Worm (Caenorhabditis elegans): Measurements from ENCODE around the gene Y50D7A.8.

The Y50D7A.8 gene

DNA sequence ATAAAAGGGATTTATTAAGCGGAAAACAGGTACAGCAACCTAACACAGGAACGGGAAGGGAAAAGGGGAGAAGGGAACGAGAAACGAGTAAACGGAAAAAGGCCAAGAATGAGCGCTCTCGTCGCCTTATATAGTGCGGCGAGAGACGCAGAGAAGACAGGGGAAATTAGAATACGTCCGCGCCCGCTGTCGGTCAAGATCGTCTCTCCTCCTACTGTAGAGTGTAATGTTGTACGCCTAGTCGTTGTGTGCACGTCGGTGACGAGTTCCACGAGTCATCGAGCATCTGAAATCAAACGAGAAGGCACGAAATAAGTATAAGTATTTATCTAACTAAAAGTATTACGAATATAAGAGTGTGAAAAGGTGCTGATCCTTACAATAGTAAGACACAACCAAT lies 31.9 kb downstream of the Y50D7A.8 start:
- no peak for TF ChIP-seq aly-1 (tag; optimal IDR thresholded peaks at IDR 0.05)
- no peak for TF ChIP-seq hnd-1 (tag; optimal IDR thresholded peaks at IDR 0.05)
- TF ChIP-seq sea-1 (GFP tag; conservative IDR thresholded peaks at IDR 0.05) = 0 out of 2 replicates have a peak, but pooled peaks have one; percentile 53

ce11 chrIII:304564-304963 lies 38.5 kb downstream of the Y50D7A.8 start:
- TF ChIP-seq B0310.2 (tag; optimal IDR thresholded peaks at IDR 0.05) (no peak), hnd-1 (tag; optimal IDR thresholded peaks at IDR 0.05) (no peak)

ce11 chrIII:299220-299619 lies 43.8 kb downstream of the Y50D7A.8 start:
- no peak for TF ChIP-seq hmbx-1 (tag; optimal IDR thresholded peaks at IDR 0.05)
- TF ChIP-seq sea-1 (GFP tag; conservative IDR thresholded peaks at IDR 0.05) = no peak
- no peak for TF ChIP-seq ama-1 (optimal IDR thresholded peaks at IDR 0.05)
- TF ChIP-seq hmg-4 (GFP tag; optimal IDR thresholded peaks at IDR 0.05) = no peak
- no peak for TF ChIP-seq F13C5.2 (tag; optimal IDR thresholded peaks at IDR 0.05)
- TF ChIP-seq ceh-13 (GFP tag; optimal IDR thresholded peaks at IDR 0.05) = no peak
- TF ChIP-seq ets-7 (tag; optimal IDR thresholded peaks at IDR 0.05) = no peak
- no peak for TF ChIP-seq tbx-11 (GFP tag; IDR thresholded peaks at IDR 0.05)
- TF ChIP-seq tbx-37 (GFP tag; conservative IDR thresholded peaks at IDR 0.05) = no peak
- TF ChIP-seq ceh-36 (tag; optimal IDR thresholded peaks at IDR 0.05) = no peak
- no peak for TF ChIP-seq tra-4 (tag; optimal IDR thresholded peaks at IDR 0.05)
- TF ChIP-seq flt-1 (GFP tag; IDR thresholded peaks at IDR 0.05) = no peak
- no peak for TF ChIP-seq scrt-1 (GFP tag; IDR thresholded peaks at IDR 0.05)
- no peak for TF ChIP-seq pes-1 (GFP tag; IDR thresholded peaks at IDR 0.05)
- no peak for TF ChIP-seq hnd-1 (tag; optimal IDR thresholded peaks at IDR 0.05)
- TF ChIP-seq B0310.2 (tag; optimal IDR thresholded peaks at IDR 0.05) = no peak
- TF ChIP-seq aly-1 (tag; optimal IDR thresholded peaks at IDR 0.05) = no peak

ce11 chrIII:298456-298855 lies 44.6 kb downstream of the Y50D7A.8 start, which contains the start of gene ads-1:
ads-1 (minus strand) TSS chrIII:298556.
- TF ChIP-seq ceh-13 (GFP tag; optimal IDR thresholded peaks at IDR 0.05) (no peak), scrt-1 (GFP tag; IDR thresholded peaks at IDR 0.05) (no peak), tra-4 (tag; optimal IDR thresholded peaks at IDR 0.05) (no peak), hmg-4 (GFP tag; optimal IDR thresholded peaks at IDR 0.05) (no peak), hmbx-1 (tag; optimal IDR thresholded peaks at IDR 0.05) (no peak), ama-1 (optimal IDR thresholded peaks at IDR 0.05) (no peak), ceh-36 (tag; optimal IDR thresholded peaks at IDR 0.05) (no peak), F13C5.2 (tag; optimal IDR thresholded peaks at IDR 0.05) (no peak), flt-1 (GFP tag; IDR thresholded peaks at IDR 0.05) (no peak), pes-1 (GFP tag; IDR thresholded peaks at IDR 0.05) (no peak), B0310.2 (tag; optimal IDR thresholded peaks at IDR 0.05) (no peak), sea-1 (GFP tag; conservative IDR thresholded peaks at IDR 0.05) (no peak), tbx-11 (GFP tag; IDR thresholded peaks at IDR 0.05) (no peak), hnd-1 (tag; optimal IDR thresholded peaks at IDR 0.05) (no peak)

ce11 chrIII:294527-294926 lies 48.5 kb downstream of the Y50D7A.8 start, which contains the start of gene Y50D7A.13:
Y50D7A.13 (minus strand) TSS chrIII:294627.
- TF ChIP-seq ceh-36 (tag; optimal IDR thresholded peaks at IDR 0.05) (no peak), tbx-37 (GFP tag; conservative IDR thresholded peaks at IDR 0.05) (no peak), ceh-13 (GFP tag; optimal IDR thresholded peaks at IDR 0.05) (no peak)

DNA sequence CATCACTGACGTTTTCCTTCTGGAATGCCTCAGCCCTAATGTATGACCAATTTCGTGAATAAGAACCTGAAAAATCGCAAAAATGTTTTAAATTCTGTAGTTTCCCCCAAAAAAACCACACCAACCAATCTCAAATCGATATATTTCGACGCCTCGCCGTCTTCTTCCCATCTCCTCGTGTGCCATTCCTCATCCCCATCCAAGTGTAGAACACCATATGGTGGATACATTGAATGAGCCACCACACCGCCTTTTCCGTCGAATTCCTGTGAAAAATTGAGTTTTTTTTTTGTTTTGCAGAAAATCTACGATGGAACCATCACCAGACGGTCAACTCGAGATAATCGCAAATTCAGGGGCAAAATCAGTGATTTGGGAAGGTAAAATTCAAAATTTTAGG lies 50.7 kb downstream of the Y50D7A.8 start, which contains the start of gene Y50D7A.1:
TSS of gene Y50D7A.1 (plus strand) at position 301 of the 400 bp plus-strand sequence.
- TF ChIP-seq tbx-37 (GFP tag; conservative IDR thresholded peaks at IDR 0.05) (no peak), tra-4 (tag; optimal IDR thresholded peaks at IDR 0.05) (no peak), ets-7 (tag; optimal IDR thresholded peaks at IDR 0.05) (no peak), ama-1 (optimal IDR thresholded peaks at IDR 0.05) (no peak), sea-1 (GFP tag; conservative IDR thresholded peaks at IDR 0.05) (no peak), F13C5.2 (tag; optimal IDR thresholded peaks at IDR 0.05) (no peak), hnd-1 (tag; optimal IDR thresholded peaks at IDR 0.05) (no peak), ceh-13 (GFP tag; optimal IDR thresholded peaks at IDR 0.05) (no peak), scrt-1 (GFP tag; IDR thresholded peaks at IDR 0.05) (no peak), ceh-36 (tag; optimal IDR thresholded peaks at IDR 0.05) (no peak), hmg-4 (GFP tag; optimal IDR thresholded peaks at IDR 0.05) (no peak), hmbx-1 (tag; optimal IDR thresholded peaks at IDR 0.05) (no peak), B0310.2 (tag; optimal IDR thresholded peaks at IDR 0.05) (no peak), tbx-11 (GFP tag; IDR thresholded peaks at IDR 0.05) (no peak), pes-1 (GFP tag; IDR thresholded peaks at IDR 0.05) (no peak), flt-1 (GFP tag; IDR thresholded peaks at IDR 0.05) (no peak), aly-1 (tag; optimal IDR thresholded peaks at IDR 0.05) (no peak)

- TF ChIP-seq hnd-1 (tag; optimal IDR thresholded peaks at IDR 0.05) (no peak), ceh-36 (tag; optimal IDR thresholded peaks at IDR 0.05) (no peak), ets-7 (tag; optimal IDR thresholded peaks at IDR 0.05) (no peak), sea-1 (GFP tag; conservative IDR thresholded peaks at IDR 0.05) (no peak), tbx-11 (GFP tag; IDR thresholded peaks at IDR 0.05) (no peak), flt-1 (GFP tag; IDR thresholded peaks at IDR 0.05) (no peak), pes-1 (GFP tag; IDR thresholded peaks at IDR 0.05) (no peak), B0310.2 (tag; optimal IDR thresholded peaks at IDR 0.05) (no peak), hmg-4 (GFP tag; optimal IDR thresholded peaks at IDR 0.05) (no peak)
Measured at ce11 chrIII:283817-284216, 59.2 kb downstream of the Y50D7A.8 start, which contains the start of gene taco-1. taco-1 (plus strand) TSS chrIII:284117.

Measured in whole organism, early embryonic.